Worm (Caenorhabditis elegans) whole organism, L3 larva: ENCODE results near the gene H01G02.3.

Experiments
- elt-3 ChIP-seq, 3 experiments: fragments of 150-350 bp in 1 of 3; sonication (generic microtip) in 2 of 3; optimal IDR thresholded peaks; 2 replicates in 2 of 3; 4 replicates in 1 of 3; lab custom pipeline; 2014 to 2017; ENCODE audit warnings: missing biosample characterization in 3 of 3, missing genetic modification characterization in 3 of 3
- jun-1 ChIP-seq: fragments of 150-350 bp; optimal IDR thresholded peaks from 2 replicates; lab custom pipeline; 2014; ENCODE audit warnings: missing biosample characterization, missing genetic modification reagents, missing genetic modification characterization
- nhr-77 ChIP-seq: fragments of 150-350 bp; optimal IDR thresholded peaks from 2 replicates; lab custom pipeline; 2014; ENCODE audit warnings: missing biosample characterization, missing genetic modification characterization
- pha-4 ChIP-seq: fragments of 150-350 bp; optimal IDR thresholded peaks from 2 replicates; lab custom pipeline; 2014; ENCODE audit warnings: missing biosample characterization, missing genetic modification reagents, missing genetic modification characterization
- sea-2 ChIP-seq: fragments of 150-350 bp; sonication (generic microtip); optimal IDR thresholded peaks from 4 replicates; lab custom pipeline; 2014; ENCODE audit warnings: missing biosample characterization, missing genetic modification reagents, missing genetic modification characterization
- unc-39 ChIP-seq: sonication (generic microtip); optimal IDR thresholded peaks from 4 replicates; lab custom pipeline; 2017; ENCODE audit warnings: missing biosample characterization, missing genetic modification characterization

DNA sequence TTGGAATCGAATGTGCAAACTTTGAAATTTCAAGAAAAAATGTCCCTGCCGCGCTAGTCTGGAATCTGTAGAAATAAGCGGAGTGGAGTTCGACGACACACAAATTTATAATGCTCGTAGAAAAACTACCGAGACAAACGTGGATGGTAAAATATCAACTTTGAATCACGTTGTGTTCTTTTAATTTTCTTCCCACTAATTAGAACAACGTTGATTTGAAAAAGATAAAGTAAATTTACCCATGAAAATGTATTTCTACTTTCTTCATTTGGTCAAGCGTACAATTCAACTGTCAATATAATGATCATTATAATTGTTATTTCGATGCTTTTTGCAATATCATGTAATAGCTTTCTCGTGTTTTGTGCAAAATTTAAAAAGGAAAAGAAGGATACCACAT is 50.0 kb downstream of the H01G02.3 start, which contains the start of gene K01A6.5:
- TF ChIP-seq elt-3 (tag; optimal IDR thresholded peaks at IDR 0.05; lab: Kevin White, UChicago) (no peak), jun-1 (tag; lab: Kevin White, UChicago) (no peak), sea-2 (no peak), unc-39 (tag; lab: Kevin White, UChicago) (no peak), nhr-77 (tag; lab: Kevin White, UChicago) (no peak), pha-4 (tag; lab: Kevin White, UChicago) (no peak)
